Worm (Caenorhabditis elegans) whole organism, L4 larva: Measurements from ENCODE around the gene C06C3.7.

Source experiments
- D1046.2 ChIP-seq: fragments of 200-800 bp; sonication (Bioruptor generic); IDR thresholded peaks from 2 replicates; pipeline ENCODE4 v1.3.6; 2022; ENCODE audit warnings: missing genetic modification characterization, missing compliant biosample characterization
- R02D3.7 ChIP-seq: fragments of 150-350 bp; sonication (generic microtip); optimal IDR thresholded peaks from 3 replicates; lab custom pipeline; 2014; ENCODE audit warnings: missing biosample characterization, missing genetic modification characterization
- Y5F2A.4 ChIP-seq: fragments of 200-800 bp; sonication (Bioruptor generic); optimal IDR thresholded peaks from 2 replicates; lab custom pipeline; 2018; ENCODE audit warnings: mild to moderate bottlenecking, missing genetic modification characterization, missing compliant biosample characterization
- ZK337.2 ChIP-seq: fragments of 200-800 bp; sonication (Bioruptor generic); IDR thresholded peaks from 2 replicates; pipeline ENCODE4 v1.3.6; 2022; ENCODE audit warnings: missing genetic modification reagents, missing genetic modification characterization, missing compliant biosample characterization
- aha-1 ChIP-seq: fragments of 150-350 bp; peaks from one replicate; lab custom pipeline; 2014; ENCODE audit warnings: missing biosample characterization, missing genetic modification characterization
- ama-1 ChIP-seq: fragments of 150-350 bp; optimal IDR thresholded peaks from 2 replicates; lab custom pipeline; 2014; ENCODE audit warnings: inconsistent platforms, mixed read lengths
- attf-4 ChIP-seq: sonication (generic microtip); optimal IDR thresholded peaks from 3 replicates; lab custom pipeline; 2017; ENCODE audit warnings: missing biosample characterization, missing genetic modification characterization
- ceh-20 ChIP-seq: fragments of 200-800 bp; sonication (Bioruptor generic); IDR thresholded peaks from 2 replicates; pipeline ENCODE4 v1.3.6; 2022; ENCODE audit warnings: missing genetic modification reagents, missing genetic modification characterization, missing compliant biosample characterization
- ceh-28 ChIP-seq: fragments of 150-350 bp; optimal IDR thresholded peaks from 2 replicates; lab custom pipeline; 2014; ENCODE audit warnings: missing biosample characterization, missing genetic modification reagents, missing genetic modification characterization
- ceh-44 ChIP-seq: fragments of 200-800 bp; sonication (Bioruptor generic); IDR thresholded peaks from 2 replicates; pipeline ENCODE4 v1.3.6; 2022; ENCODE audit warnings: missing genetic modification reagents, missing genetic modification characterization, missing compliant biosample characterization
- daf-16 ChIP-seq, 3 experiments: sonication (generic microtip); optimal IDR thresholded peaks; 2 replicates each; lab custom pipeline; 2016 to 2017; ENCODE audit warnings: missing genetic modification characterization in 3 of 3, missing genetic modification reagents in 3 of 3, mild to moderate bottlenecking in 2 of 3, missing compliant biosample characterization in 2 of 3, missing biosample characterization in 1 of 3, moderate library complexity in 1 of 3
- daf-8 ChIP-seq: fragments of 200-800 bp; sonication (Bioruptor generic); IDR thresholded peaks from 2 replicates; pipeline ENCODE4 v1.3.6; 2022; ENCODE audit warnings: missing genetic modification characterization, missing compliant biosample characterization
- dmd-6 ChIP-seq: fragments of 200-800 bp; sonication (Bioruptor generic); IDR thresholded peaks from 2 replicates; pipeline ENCODE4 v1.3.6; 2022; ENCODE audit warnings: missing genetic modification reagents, missing genetic modification characterization, missing compliant biosample characterization
- dpl-1 ChIP-seq: fragments of 150-350 bp; optimal IDR thresholded peaks from 2 replicates; lab custom pipeline; 2014; ENCODE audit warnings: missing biosample characterization, missing genetic modification reagents, missing genetic modification characterization
- fkh-10 ChIP-seq: fragments of 150-350 bp; optimal IDR thresholded peaks from 2 replicates; lab custom pipeline; 2014; ENCODE audit warnings: missing biosample characterization, missing genetic modification reagents, missing genetic modification characterization
- gei-8 ChIP-seq: fragments of 200-800 bp; sonication (Bioruptor generic); optimal IDR thresholded peaks from 2 replicates; lab custom pipeline; 2018; ENCODE audit warnings: mild to moderate bottlenecking, missing genetic modification characterization, missing compliant biosample characterization
- hlh-30 ChIP-seq: sonication (generic microtip); optimal IDR thresholded peaks from 2 replicates; lab custom pipeline; 2017; ENCODE audit warnings: antibody characterized with exemption, mild to moderate bottlenecking, missing genetic modification characterization, missing compliant biosample characterization; ENCODE audit not compliant: insufficient read depth
- lim-7 ChIP-seq: fragments of 200-800 bp; sonication (Bioruptor generic); IDR thresholded peaks from 2 replicates; pipeline ENCODE4 v1.3.6; 2022; ENCODE audit warnings: missing genetic modification characterization, missing compliant biosample characterization
- lin-1 ChIP-seq: fragments of 200-800 bp; sonication (Bioruptor generic); IDR thresholded peaks from 2 replicates; pipeline ENCODE4 v1.3.6; 2022; ENCODE audit warnings: missing genetic modification reagents, missing genetic modification characterization, missing compliant biosample characterization
- lin-15B ChIP-seq: fragments of 150-350 bp; sonication (generic microtip); optimal IDR thresholded peaks from 3 replicates; lab custom pipeline; 2014; ENCODE audit warnings: missing biosample characterization, missing genetic modification characterization
- lsy-2 ChIP-seq, 2 experiments: fragments of 150-350 bp in 1 of 2; sonication (generic microtip) in 1 of 2; optimal IDR thresholded peaks; 2 replicates each; lab custom pipeline; 2014 to 2017; ENCODE audit warnings: missing biosample characterization in 2 of 2, missing genetic modification characterization in 2 of 2
- madf-9 ChIP-seq: fragments of 200-800 bp; sonication (Bioruptor generic); conservative IDR thresholded peaks from 2 replicates; pipeline ENCODE4 v1.3.6; 2022; ENCODE audit warnings: missing genetic modification reagents, missing genetic modification characterization, missing compliant biosample characterization
- mdl-1 ChIP-seq, 2 experiments: fragments of 150-350 bp in 1 of 2; sonication (generic microtip) in 1 of 2; optimal IDR thresholded peaks; 2 replicates each; lab custom pipeline; 2014 to 2017; ENCODE audit warnings: missing biosample characterization in 2 of 2, missing genetic modification characterization in 2 of 2
- mes-2 ChIP-seq: sonication (generic microtip); optimal IDR thresholded peaks from 2 replicates; lab custom pipeline; 2016; ENCODE audit warnings: missing genotype, mild to moderate bottlenecking, missing genetic modification characterization, missing compliant biosample characterization; ENCODE audit not compliant: poor library complexity, severe bottlenecking
- mxl-3 ChIP-seq: fragments of 200-800 bp; sonication (Bioruptor generic); optimal IDR thresholded peaks from 2 replicates; lab custom pipeline; 2018; ENCODE audit warnings: mild to moderate bottlenecking, missing genetic modification characterization, missing compliant biosample characterization
- nhr-11 ChIP-seq: fragments of 150-350 bp; optimal IDR thresholded peaks from 2 replicates; lab custom pipeline; 2014; ENCODE audit warnings: missing biosample characterization, missing genetic modification characterization
- nhr-111 ChIP-seq: fragments of 200-800 bp; sonication (Bioruptor generic); optimal IDR thresholded peaks from 2 replicates; lab custom pipeline; 2018; ENCODE audit warnings: mild to moderate bottlenecking, missing genetic modification characterization, missing compliant biosample characterization
- nhr-25 ChIP-seq: sonication (generic microtip); optimal IDR thresholded peaks from 2 replicates; lab custom pipeline; 2017; ENCODE audit warnings: missing genetic modification characterization, mild to moderate bottlenecking, missing compliant biosample characterization, antibody characterized with exemption, moderate library complexity, borderline replicate concordance; ENCODE audit not compliant: insufficient read depth
- nhr-28 ChIP-seq: fragments of 150-350 bp; optimal IDR thresholded peaks from 2 replicates; lab custom pipeline; 2014; ENCODE audit warnings: missing biosample characterization, missing genetic modification characterization
- nhr-42 ChIP-seq: fragments of 200-800 bp; sonication (Bioruptor generic); IDR thresholded peaks from 2 replicates; pipeline ENCODE4 v1.3.6; 2022; ENCODE audit warnings: missing genetic modification characterization, missing compliant biosample characterization
- nhr-6 ChIP-seq: fragments of 150-350 bp; optimal IDR thresholded peaks from 2 replicates; lab custom pipeline; 2014; ENCODE audit warnings: missing biosample characterization, missing genetic modification characterization
- pha-4 ChIP-seq, 2 experiments: fragments of 150-350 bp in 1 of 2; fragments of 200-800 bp in 1 of 2; sonication (Bioruptor generic) in 1 of 2; IDR thresholded peaks in 1 of 2; optimal IDR thresholded peaks in 1 of 2; 2 replicates each; pipeline versions ENCODE4 v1.3.6 to Lab custom; 2014 to 2022; ENCODE audit warnings: missing genetic modification characterization in 2 of 2, missing genetic modification reagents in 2 of 2, missing biosample characterization in 1 of 2, missing compliant biosample characterization in 1 of 2
- sdz-12 ChIP-seq: fragments of 200-800 bp; sonication (Bioruptor generic); optimal IDR thresholded peaks from 2 replicates; lab custom pipeline; 2018; ENCODE audit warnings: mild to moderate bottlenecking, missing genetic modification characterization, missing compliant biosample characterization
- skn-1 ChIP-seq: fragments of 150-350 bp; optimal IDR thresholded peaks from 2 replicates; lab custom pipeline; 2014; ENCODE audit warnings: missing biosample characterization, missing genetic modification characterization
- snpc-4 ChIP-seq: fragments of 150-350 bp; optimal IDR thresholded peaks from 2 replicates; lab custom pipeline; 2014; ENCODE audit warnings: missing biosample characterization, missing genetic modification characterization
- tag-97 ChIP-seq: fragments of 200-800 bp; sonication (Bioruptor generic); IDR thresholded peaks from 2 replicates; pipeline ENCODE4 v1.3.6; 2022; ENCODE audit warnings: missing genetic modification characterization, missing compliant biosample characterization
- unc-62 ChIP-seq, 3 experiments: fragments of 150-350 bp in 1 of 3; sonication (generic microtip); optimal IDR thresholded peaks in 2 of 3; peaks in 1 of 3; 1 replicate in 1 of 3; 2 replicates in 2 of 3; lab custom pipeline; 2014 to 2017; ENCODE audit warnings: missing biosample characterization in 3 of 3, missing genetic modification characterization in 3 of 3, missing genetic modification reagents in 3 of 3, missing genotype in 1 of 3
- zfp-3 ChIP-seq: fragments of 200-800 bp; sonication (Bioruptor generic); conservative IDR thresholded peaks from 2 replicates; pipeline ENCODE4 v1.3.6; 2022; ENCODE audit warnings: missing genetic modification reagents, missing genetic modification characterization, missing compliant biosample characterization
- zip-2 ChIP-seq: fragments of 150-350 bp; optimal IDR thresholded peaks from 2 replicates; lab custom pipeline; 2014; ENCODE audit warnings: missing biosample characterization, missing genetic modification characterization
- ztf-7 ChIP-seq: fragments of 150-350 bp; optimal IDR thresholded peaks from 2 replicates; lab custom pipeline; 2014; ENCODE audit warnings: missing biosample characterization, missing genetic modification characterization

Gene C06C3.7

DNA sequence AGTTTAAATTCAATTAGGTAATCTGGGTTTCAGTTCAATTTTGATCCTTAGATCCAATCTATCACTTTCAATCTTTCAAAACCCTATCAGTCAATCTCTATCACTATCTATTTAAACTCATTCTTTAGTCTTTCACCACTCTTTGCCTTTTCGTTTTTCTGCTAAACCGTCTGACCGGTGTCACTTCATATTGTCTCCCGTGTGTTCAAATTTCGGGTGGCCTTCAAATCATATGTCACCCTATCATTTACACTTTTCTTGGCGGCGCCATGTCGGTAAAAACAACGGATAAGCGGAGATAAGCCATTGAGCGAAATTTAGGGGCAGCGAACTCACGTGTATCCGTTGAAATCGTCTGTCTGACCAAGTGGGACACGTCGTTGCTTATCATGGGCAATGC is 41.4 kb upstream of the C06C3.7 start (continued):
- TF ChIP-seq dmd-6 (GFP tag; lab: Robert Waterston, UW) (peak; percentile 10; the same call in 1 of the 2 replicates), nhr-25 (tag; lab: Kevin White, UChicago) (peak; percentile 1), hlh-30 (peak; percentile 83), mxl-3 (GFP tag; lab: Kevin White, UChicago) (peak; percentile 83), nhr-28 (tag; lab: Kevin White, UChicago) (peak; percentile 82)

- TF ChIP-seq mdl-1 (tag; optimal IDR thresholded peaks at IDR 0.05; lab: Kevin White, UChicago) (no peak), aha-1 (peak; percentile 37), pha-4 (GFP tag; IDR thresholded peaks at IDR 0.05; lab: Robert Waterston, UW) (no peak), pha-4 (tag; optimal IDR thresholded peaks at IDR 0.05; lab: Kevin White, UChicago) (no peak), mes-2 (no peak), gei-8 (GFP tag; lab: Kevin White, UChicago) (no peak), nhr-28 (tag; lab: Kevin White, UChicago) (peak; percentile 39), ceh-20 (GFP tag; lab: Robert Waterston, UW) (no peak), lim-7 (no peak), unc-62 (GFP tag; optimal IDR thresholded peaks at IDR 0.05 in 1 of 2; lab: Kevin White, UChicago) (no peak), unc-62 (tag; optimal IDR thresholded peaks at IDR 0.05; lab: Kevin White, UChicago) (no peak), R02D3.7 (tag; lab: Kevin White, UChicago) (no peak)
These were observed 40.2 kb upstream of the C06C3.7 start for ce11 chrII:9345116-9345515.

- TF ChIP-seq fkh-10 (no peak), nhr-6 (no peak), lim-7 (no peak), zfp-3 (GFP tag; lab: Robert Waterston, UW) (no peak), nhr-42 (GFP tag; lab: Robert Waterston, UW) (no peak)
These were observed 39.5 kb upstream of the C06C3.7 start for ce11 chrII:9345794-9346193.

- no peak for TF ChIP-seq ztf-7
- TF ChIP-seq ama-1, result no peak
- TF ChIP-seq nhr-11 (tag; lab: Kevin White, UChicago), result no peak
- no peak for TF ChIP-seq lin-15B
- no peak for TF ChIP-seq daf-16 (GFP tag; optimal IDR thresholded peaks at IDR 0.05; lab: Kevin White, UChicago)
- TF ChIP-seq daf-16 (tag; optimal IDR thresholded peaks at IDR 0.05; lab: Kevin White, UChicago), result no peak
- TF ChIP-seq R02D3.7 (tag; lab: Kevin White, UChicago), result no peak
- TF ChIP-seq D1046.2 (GFP tag; lab: Robert Waterston, UW), result no peak
- no peak for TF ChIP-seq nhr-111 (GFP tag; lab: Kevin White, UChicago)
- TF ChIP-seq snpc-4, result no peak
These were observed 38.9 kb upstream of the C06C3.7 start, which contains the start of gene F42A8.1 for ce11 chrII:9346490-9346889. TSS of gene F42A8.1 (minus strand) at chrII:9346590.

ce11 chrII:9347444-9347843 is 37.9 kb upstream of the C06C3.7 start:
- TF ChIP-seq unc-62 (GFP tag; optimal IDR thresholded peaks at IDR 0.05 in 1 of 2; lab: Kevin White, UChicago) (peak in 1 of 2 experiments; percentile 96), unc-62 (tag; optimal IDR thresholded peaks at IDR 0.05; lab: Kevin White, UChicago) (no peak), daf-16 (GFP tag; optimal IDR thresholded peaks at IDR 0.05; lab: Kevin White, UChicago) (no peak), daf-16 (tag; optimal IDR thresholded peaks at IDR 0.05; lab: Kevin White, UChicago) (no peak)
- TF ChIP-seq, all 104 proteins: peak for 1

DNA sequence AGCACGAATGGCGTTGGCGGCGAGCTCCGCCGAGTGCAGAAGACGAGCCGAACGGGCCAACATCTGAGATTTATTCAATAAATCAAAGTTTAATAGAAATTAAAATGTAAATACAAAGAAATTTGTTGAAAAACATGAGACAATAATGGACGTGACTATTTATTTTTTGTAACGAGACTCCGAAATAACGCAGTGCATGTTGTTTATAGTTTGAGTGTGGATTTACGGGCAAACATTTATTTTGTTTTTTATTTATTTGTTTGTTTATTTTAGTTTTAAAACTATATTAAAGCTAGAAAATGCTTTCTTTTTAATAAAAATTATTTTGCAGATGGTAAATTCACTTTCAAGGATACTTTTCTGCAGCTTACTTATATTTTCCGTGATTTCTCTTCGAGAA is 32.7 kb upstream of the C06C3.7 start, which contains the start of the genes sdhb-1 and cup-15:
sdhb-1 (minus strand) TSS at position 63 of the 400 bp plus-strand sequence.
cup-15 (plus strand) TSS at position 332 of the 400 bp plus-strand sequence.
- TF ChIP-seq sdz-12 (GFP tag; lab: Kevin White, UChicago) (no peak), D1046.2 (GFP tag; lab: Robert Waterston, UW) (no peak), hlh-30 (peak; percentile 25), Y5F2A.4 (no peak), R02D3.7 (tag; lab: Kevin White, UChicago) (peak; percentile 76), madf-9 (GFP tag; lab: Robert Waterston, UW) (no peak), ZK337.2 (no peak), lin-1 (GFP tag; lab: Robert Waterston, UW) (no peak), zip-2 (tag; lab: Kevin White, UChicago) (no peak), daf-16 (GFP tag; optimal IDR thresholded peaks at IDR 0.05; lab: Kevin White, UChicago) (no peak), daf-16 (tag; optimal IDR thresholded peaks at IDR 0.05; lab: Kevin White, UChicago) (peak; percentile 27), ceh-44 (GFP tag; lab: Robert Waterston, UW) (no peak), ceh-20 (GFP tag; lab: Robert Waterston, UW) (no peak), skn-1 (tag; lab: Kevin White, UChicago) (no peak), ceh-28 (tag; lab: Kevin White, UChicago) (no peak), tag-97 (no peak), daf-8 (no peak), attf-4 (tag; lab: Kevin White, UChicago) (no peak), dpl-1 (GFP tag; lab: Kevin White, UChicago) (no peak), nhr-111 (GFP tag; lab: Kevin White, UChicago) (no peak), lsy-2 (tag; optimal IDR thresholded peaks at IDR 0.05; lab: Kevin White, UChicago) (peak in 1 of 2 experiments; percentile 41)
